Worm (Caenorhabditis elegans): Measurements from ENCODE around the gene F56B3.11.

The F56B3.11 gene

ce11 chrIV:796521-797073 is at the start of gene F56B3.11, which contains the start of gene ech-5:
Gene F56B3.11 (minus strand): TSS chrIV:796571.
Gene ech-5 (plus strand): TSS chrIV:797023.
- TF ChIP-seq lsy-2 (tag; optimal IDR thresholded peaks at IDR 0.05) (peak in 1 of 2 experiments; percentile 81), nhr-28 (tag; optimal IDR thresholded peaks at IDR 0.05) (peak; percentile 7), zip-11 (GFP tag; IDR thresholded peaks at IDR 0.05) (no peak), mes-2 (tag; optimal IDR thresholded peaks at IDR 0.05; ENCODE audit: poor library complexity, severe bottlenecking) (peak; percentile 72), nhr-102 (tag; optimal IDR thresholded peaks at IDR 0.05) (peak; percentile 19), Y105C5A.15 (GFP tag; IDR thresholded peaks at IDR 0.05) (no peak), nhr-77 (tag; optimal IDR thresholded peaks at IDR 0.05) (peak; percentile 32), nhr-48 (tag; optimal IDR thresholded peaks at IDR 0.05) (peak; percentile 9), F37D6.2 (tag; optimal IDR thresholded peaks at IDR 0.05) (peak; percentile 54), mep-1 (tag; optimal IDR thresholded peaks at IDR 0.05) (peak; percentile 88), vab-7 (GFP tag; IDR thresholded peaks at IDR 0.05) (no peak), hlh-30 (tag; optimal IDR thresholded peaks at IDR 0.05; ENCODE audit: insufficient read depth) (peak; percentile 36), zfp-2 (tag; optimal IDR thresholded peaks at IDR 0.05) (peak; percentile 61), mxl-3 (GFP tag; optimal IDR thresholded peaks at IDR 0.05) (no peak), unc-130 (GFP tag; optimal IDR thresholded peaks at IDR 0.05) (peak; percentile 77), sdz-12 (GFP tag; optimal IDR thresholded peaks at IDR 0.05) (peak; percentile 40), mdt-29 (GFP tag; IDR thresholded peaks at IDR 0.05) (no peak), hlh-11 (tag; optimal IDR thresholded peaks at IDR 0.05) (peak; percentile 41), F49E8.2 (tag; optimal IDR thresholded peaks at IDR 0.05; ENCODE audit: borderline replicate concordance) (peak; percentile 1), spr-1 (tag; optimal IDR thresholded peaks at IDR 0.05) (peak; percentile 14), dve-1 (tag; optimal IDR thresholded peaks at IDR 0.05; ENCODE audit: insufficient read depth) (peak; percentile 72), lir-3 (tag; optimal IDR thresholded peaks at IDR 0.05) (peak; percentile 43), F10B5.3 (tag; optimal IDR thresholded peaks at IDR 0.05) (no peak), rbr-2 (tag; optimal IDR thresholded peaks at IDR 0.05) (peak; percentile 74), unc-62 (GFP tag; optimal IDR thresholded peaks at IDR 0.05 in 1 of 2) (no peak), unc-62 (tag; optimal IDR thresholded peaks at IDR 0.05) (no peak), dmd-6 (GFP tag; IDR thresholded peaks at IDR 0.05) (no peak; the same call in 1 of the 2 replicates), snpc-1.2 (GFP tag; IDR thresholded peaks at IDR 0.05) (no peak), zfp-3 (GFP tag; conservative IDR thresholded peaks at IDR 0.05) (0 out of 2 replicates have a peak, but pooled peaks have one; percentile 49), hmg-1.1 (GFP tag; IDR thresholded peaks at IDR 0.05) (peak; percentile 69), hif-1 (tag; optimal IDR thresholded peaks at IDR 0.05) (peak in 1 of 2 experiments; percentile 91), lin-15B (tag; optimal IDR thresholded peaks at IDR 0.05) (peak; percentile 69), dpl-1 (GFP tag; optimal IDR thresholded peaks at IDR 0.05) (peak; percentile 76), aha-1 (tag) (peak; percentile 81), nhr-237 (tag; optimal IDR thresholded peaks at IDR 0.05) (no peak), fkh-10 (GFP tag; optimal IDR thresholded peaks at IDR 0.05) (peak; percentile 5), lin-13 (GFP tag; optimal IDR thresholded peaks at IDR 0.05) (peak; percentile 1), lin-38 (GFP tag; IDR thresholded peaks at IDR 0.05) (peak; percentile 96), tra-1 (GFP tag; IDR thresholded peaks at IDR 0.05) (no peak)

- TF ChIP-seq lin-1 (GFP tag; IDR thresholded peaks at IDR 0.05): no peak
- no peak for TF ChIP-seq mxl-3 (GFP tag; optimal IDR thresholded peaks at IDR 0.05)
- TF ChIP-seq tag-97 (GFP tag; IDR thresholded peaks at IDR 0.05): no peak
- TF ChIP-seq ces-1 (GFP tag; optimal IDR thresholded peaks at IDR 0.05): no peak
- no peak for TF ChIP-seq lin-15B (tag; optimal IDR thresholded peaks at IDR 0.05)
- no peak for TF ChIP-seq set-16 (GFP tag; IDR thresholded peaks at IDR 0.05)
- TF ChIP-seq Y75B8A.6 (GFP tag; IDR thresholded peaks at IDR 0.05): no peak
- no peak for TF ChIP-seq F44E2.7 (GFP tag; IDR thresholded peaks at IDR 0.05)
- no peak for TF ChIP-seq skn-1 (tag; optimal IDR thresholded peaks at IDR 0.05)
- no peak for TF ChIP-seq pha-4 (GFP tag; IDR thresholded peaks at IDR 0.05)
- TF ChIP-seq pha-4 (tag; optimal IDR thresholded peaks at IDR 0.05): no peak
- TF ChIP-seq nhr-25 (tag; optimal IDR thresholded peaks at IDR 0.05; ENCODE audit: borderline replicate concordance, insufficient read depth): no peak
- no peak for TF ChIP-seq R02D3.7 (tag; optimal IDR thresholded peaks at IDR 0.05)
- no peak for TF ChIP-seq madf-9 (GFP tag; conservative IDR thresholded peaks at IDR 0.05)
- no peak for TF ChIP-seq zag-1 (tag; optimal IDR thresholded peaks at IDR 0.05)
- TF ChIP-seq vab-7 (GFP tag; IDR thresholded peaks at IDR 0.05): no peak
Measured at ce11 chrIV:845198-845597, 48.8 kb upstream of the F56B3.11 start, which contains the start of gene lgc-33. Gene lgc-33 (plus strand): TSS chrIV:845498.
